Fruit fly (Drosophila melanogaster) whole organism, embryonic: ENCODE data around the gene Ntf-2.

Experiments used
- Antp ChIP-seq: fragments of 200-800 bp; sonication (Bioruptor generic); optimal IDR thresholded peaks from 3 replicates; lab custom pipeline; 2016; ENCODE audit warnings: missing biosample characterization, missing genetic modification characterization
- Asciz ChIP-seq: fragments of 200-800 bp; sonication (Bioruptor generic); optimal IDR thresholded peaks from 2 replicates; lab custom pipeline; 2017; ENCODE audit warnings: missing biosample characterization, mild to moderate bottlenecking, missing genetic modification characterization, missing genetic modification reagents
- Atf3 ChIP-seq: fragments of 200-800 bp; sonication (Bioruptor generic); optimal IDR thresholded peaks from 3 replicates; lab custom pipeline; 2016; ENCODE audit warnings: missing biosample characterization, missing genetic modification characterization
- BtbVII ChIP-seq: fragments of 200-800 bp; sonication (Bioruptor generic); optimal IDR thresholded peaks from 3 replicates; lab custom pipeline; 2017; ENCODE audit warnings: missing biosample characterization, mild to moderate bottlenecking, missing genetic modification characterization
- C15 ChIP-seq: fragments of 200-800 bp; sonication (Bioruptor generic); IDR thresholded peaks from 3 replicates; pipeline ENCODE4 v1.3.6; 2022; ENCODE audit warnings: missing biosample characterization, missing genetic modification characterization
- CG10462 ChIP-seq: fragments of 200-800 bp; sonication (Bioruptor generic); optimal IDR thresholded peaks from 2 replicates; lab custom pipeline; 2016; ENCODE audit warnings: missing biosample characterization, missing genetic modification characterization
- CG11456 ChIP-seq: fragments of 200-800 bp; sonication (Bioruptor generic); IDR thresholded peaks from 3 replicates; pipeline ENCODE4 v1.3.6; 2022; ENCODE audit warnings: missing biosample characterization, missing genetic modification characterization
- CG12071 ChIP-seq: fragments of 200-800 bp; sonication (Bioruptor generic); optimal IDR thresholded peaks from 3 replicates; lab custom pipeline; 2018; ENCODE audit warnings: missing biosample characterization, mild to moderate bottlenecking, missing genetic modification characterization
- CG12299 ChIP-seq: fragments of 200-800 bp; sonication (Bioruptor generic); optimal IDR thresholded peaks from 2 replicates; lab custom pipeline; 2018; ENCODE audit warnings: missing biosample characterization, mild to moderate bottlenecking, missing genetic modification characterization
- CG13775 ChIP-seq: fragments of 200-800 bp; sonication (Bioruptor generic); optimal IDR thresholded peaks from 3 replicates; lab custom pipeline; 2017; ENCODE audit warnings: missing biosample characterization, mild to moderate bottlenecking, missing genetic modification characterization
- CG18262 ChIP-seq: fragments of 200-800 bp; optimal IDR thresholded peaks from 3 replicates; lab custom pipeline; 2019; ENCODE audit warnings: missing biosample characterization, mild to moderate bottlenecking, missing genetic modification characterization, moderate library complexity
- CG18619 ChIP-seq: fragments of 200-800 bp; sonication (Bioruptor generic); optimal IDR thresholded peaks from 3 replicates; lab custom pipeline; 2017; ENCODE audit warnings: missing biosample characterization, mild to moderate bottlenecking, missing genetic modification characterization
- CG31388 ChIP-seq: fragments of 200-800 bp; sonication (Bioruptor generic); optimal IDR thresholded peaks from 2 replicates; lab custom pipeline; 2016; ENCODE audit warnings: missing biosample characterization, missing genetic modification characterization
- CG34376 ChIP-seq: fragments of 200-800 bp; sonication (Bioruptor generic); optimal IDR thresholded peaks from 2 replicates; lab custom pipeline; 2018; ENCODE audit warnings: missing biosample characterization, mild to moderate bottlenecking, missing genetic modification characterization
- CG6683 ChIP-seq: fragments of 200-800 bp; sonication (Bioruptor generic); optimal IDR thresholded peaks from 2 replicates; lab custom pipeline; 2017; ENCODE audit warnings: missing biosample characterization, mild to moderate bottlenecking, missing genetic modification characterization, missing genetic modification reagents
- CG6854 ChIP-seq: fragments of 200-800 bp; sonication (Bioruptor generic); optimal IDR thresholded peaks from 3 replicates; lab custom pipeline; 2017; ENCODE audit warnings: missing biosample characterization, mild to moderate bottlenecking, missing genetic modification characterization
- CG8089 ChIP-seq: fragments of 200-800 bp; sonication (Bioruptor generic); optimal IDR thresholded peaks from 3 replicates; lab custom pipeline; 2016; ENCODE audit warnings: missing biosample characterization, missing genetic modification characterization
- CG8290 ChIP-seq, 3 experiments: fragments of 200-800 bp; sonication (Bioruptor generic); optimal IDR thresholded peaks; 2 replicates each; lab custom pipeline; 2016 to 2019; ENCODE audit warnings: missing biosample characterization in 3 of 3, missing genetic modification characterization in 3 of 3, mild to moderate bottlenecking in 2 of 3, moderate library complexity in 1 of 3
- CG8765 ChIP-seq: fragments of 200-800 bp; sonication (Bioruptor generic); IDR thresholded peaks from 2 replicates; pipeline ENCODE4 v1.3.6; 2022; ENCODE audit warnings: missing biosample characterization, missing genetic modification characterization
- CHES-1-like ChIP-seq: fragments of 200-800 bp; sonication (Bioruptor generic); optimal IDR thresholded peaks from 2 replicates; lab custom pipeline; 2016; ENCODE audit warnings: missing biosample characterization, missing genetic modification characterization
- D19A ChIP-seq: fragments of 200-800 bp; optimal IDR thresholded peaks from 3 replicates; lab custom pipeline; 2019; ENCODE audit warnings: missing biosample characterization, mild to moderate bottlenecking, missing genetic modification characterization, moderate library complexity
- Dek ChIP-seq: fragments of 200-800 bp; sonication (Bioruptor generic); optimal IDR thresholded peaks from 3 replicates; lab custom pipeline; 2019; ENCODE audit warnings: missing biosample characterization, mild to moderate bottlenecking, missing genetic modification characterization, moderate library complexity
- Dp ChIP-seq: fragments of 200-800 bp; sonication (Bioruptor generic); optimal IDR thresholded peaks from 2 replicates; lab custom pipeline; 2018; ENCODE audit warnings: missing biosample characterization, mild to moderate bottlenecking, missing genetic modification characterization, moderate library complexity
- Ets97D ChIP-seq: fragments of 200-800 bp; sonication (Bioruptor generic); optimal IDR thresholded peaks from 3 replicates; lab custom pipeline; 2016; ENCODE audit warnings: missing biosample characterization, missing genetic modification characterization
- HHEX ChIP-seq: fragments of 200-800 bp; sonication (Bioruptor generic); optimal IDR thresholded peaks from 3 replicates; lab custom pipeline; 2017; ENCODE audit warnings: missing biosample characterization, mild to moderate bottlenecking, missing genetic modification characterization, missing genetic modification reagents
- Kr ChIP-seq: fragments of 200-800 bp; sonication (Bioruptor generic); optimal IDR thresholded peaks from 2 replicates; lab custom pipeline; 2017; ENCODE audit warnings: missing biosample characterization, mild to moderate bottlenecking, missing genetic modification characterization
- Lpt ChIP-seq: fragments of >200 bp; optimal IDR thresholded peaks from 2 replicates; lab custom pipeline; 2018; ENCODE audit warnings: missing biosample characterization, missing genetic modification characterization
- MTF-1 ChIP-seq: fragments of 200-800 bp; sonication (Bioruptor generic); optimal IDR thresholded peaks from 2 replicates; lab custom pipeline; 2018; ENCODE audit warnings: missing biosample characterization, mild to moderate bottlenecking, missing genetic modification characterization, borderline replicate concordance
- Usf ChIP-seq: fragments of 200-800 bp; sonication (Bioruptor generic); optimal IDR thresholded peaks from 2 replicates; lab custom pipeline; 2017; ENCODE audit warnings: missing genotype, missing biosample characterization, missing genetic modification characterization
- fd96Cb ChIP-seq: fragments of 200-800 bp; sonication (Bioruptor generic); optimal IDR thresholded peaks from 2 replicates; lab custom pipeline; 2018; ENCODE audit warnings: missing biosample characterization, mild to moderate bottlenecking, missing genetic modification characterization, moderate library complexity
- gce ChIP-seq: fragments of 200-800 bp; sonication (Bioruptor generic); IDR thresholded peaks from 3 replicates; pipeline ENCODE4 v1.3.6; 2022; ENCODE audit warnings: missing biosample characterization, missing genetic modification characterization
- gcm ChIP-seq: fragments of 200-800 bp; sonication (Bioruptor generic); optimal IDR thresholded peaks from 2 replicates; lab custom pipeline; 2019; ENCODE audit warnings: missing biosample characterization, mild to moderate bottlenecking, missing genetic modification characterization, moderate library complexity
- grau ChIP-seq: fragments of 200-800 bp; optimal IDR thresholded peaks from 3 replicates; lab custom pipeline; 2019; ENCODE audit warnings: missing biosample characterization, mild to moderate bottlenecking, missing genetic modification characterization, moderate library complexity
- gro ChIP-seq: fragments of 200-800 bp; sonication (Bioruptor generic); optimal IDR thresholded peaks from 2 replicates; lab custom pipeline; 2016; ENCODE audit warnings: missing biosample characterization, missing genetic modification characterization
- gsb ChIP-seq: fragments of 200-800 bp; sonication (Bioruptor generic); IDR thresholded peaks from 2 replicates; pipeline ENCODE4 v1.3.6; 2022; ENCODE audit warnings: missing biosample characterization, missing genetic modification characterization
- hbn ChIP-seq: fragments of 200-800 bp; sonication (Bioruptor generic); IDR thresholded peaks from 2 replicates; pipeline ENCODE4 v1.3.6; 2022; ENCODE audit warnings: missing biosample characterization, missing genetic modification characterization; ENCODE audit not compliant: partially characterized antibody
- lbe ChIP-seq: fragments of 200-800 bp; sonication (Bioruptor generic); optimal IDR thresholded peaks from 2 replicates; lab custom pipeline; 2016; ENCODE audit warnings: missing biosample characterization, mild to moderate bottlenecking, missing genetic modification characterization
- nau ChIP-seq: fragments of 200-800 bp; sonication (Bioruptor generic); optimal IDR thresholded peaks from 3 replicates; lab custom pipeline; 2017; ENCODE audit warnings: missing biosample characterization, mild to moderate bottlenecking, missing genetic modification characterization, missing genetic modification reagents
- odd ChIP-seq: fragments of 200-800 bp; sonication (Bioruptor generic); optimal IDR thresholded peaks from 2 replicates; lab custom pipeline; 2017; ENCODE audit warnings: missing biosample characterization, mild to moderate bottlenecking, missing genetic modification characterization
- otp ChIP-seq: fragments of 200-800 bp; sonication (Bioruptor generic); IDR thresholded peaks from 3 replicates; pipeline ENCODE4, ENCODE4 v1.3.6; 2022; ENCODE audit warnings: missing biosample characterization, missing genetic modification characterization
- pum ChIP-seq: fragments of 200-800 bp; sonication (Bioruptor generic); optimal IDR thresholded peaks from 2 replicates; lab custom pipeline; 2016; ENCODE audit warnings: missing biosample characterization, missing genetic modification characterization
- repo ChIP-seq: fragments of 200-800 bp; sonication (Bioruptor generic); optimal IDR thresholded peaks from 2 replicates; lab custom pipeline; 2016; ENCODE audit warnings: missing biosample characterization, missing genetic modification characterization
- rib ChIP-seq: fragments of 200-800 bp; sonication (Bioruptor generic); IDR thresholded peaks from 2 replicates; pipeline ENCODE4 v1.3.6; 2022; ENCODE audit warnings: missing biosample characterization, missing genetic modification characterization
- schlank ChIP-seq: fragments of 200-800 bp; sonication (Bioruptor generic); optimal IDR thresholded peaks from 2 replicates; lab custom pipeline; 2018; ENCODE audit warnings: missing biosample characterization, mild to moderate bottlenecking, missing genetic modification characterization
- sim ChIP-seq: fragments of 200-800 bp; sonication (Bioruptor generic); IDR thresholded peaks from 2 replicates; pipeline ENCODE4 v1.3.6; 2022; ENCODE audit warnings: missing biosample characterization, missing genetic modification characterization
- slp2 ChIP-seq: fragments of 200-800 bp; sonication (Bioruptor generic); optimal IDR thresholded peaks from 2 replicates; lab custom pipeline; 2016; ENCODE audit warnings: missing biosample characterization, missing genetic modification characterization
- stc ChIP-seq: fragments of 200-800 bp; sonication (Bioruptor generic); IDR thresholded peaks from 2 replicates; pipeline ENCODE4 v1.3.6; 2022; ENCODE audit warnings: missing biosample characterization, missing genetic modification characterization
- tio ChIP-seq: fragments of 200-800 bp; sonication (Bioruptor generic); optimal IDR thresholded peaks from 2 replicates; lab custom pipeline; 2017; ENCODE audit warnings: missing biosample characterization, missing genetic modification characterization, inconsistent platforms
- zf30C ChIP-seq: fragments of 200-800 bp; sonication (Bioruptor generic); optimal IDR thresholded peaks from 3 replicates; lab custom pipeline; 2018; ENCODE audit warnings: missing biosample characterization, mild to moderate bottlenecking, missing genetic modification characterization

The Ntf-2 gene

dm6 chrX:21053099-21053715 is 17.9 kb downstream of the Ntf-2 start (continued):
- TF ChIP-seq CG34376 (peak; percentile 90), Usf (GFP tag; lab: Kevin White, UChicago) (peak; percentile 30), CG31388 (GFP tag; lab: Kevin White, UChicago) (no peak), pum (GFP tag; lab: Kevin White, UChicago) (peak; percentile 33), Antp (GFP tag; lab: Kevin White, UChicago) (peak; percentile 63), repo (peak; percentile 61), HHEX (GFP tag; lab: Kevin White, UChicago) (peak; percentile 90), nau (peak; percentile 84), CG8765 (GFP tag; lab: Robert Waterston, UW) (peak; percentile 45), gsb (GFP tag; lab: Robert Waterston, UW) (peak; percentile 44; the same call in 1 of the 2 replicates), Lpt (GFP tag; lab: Kevin White, UChicago) (no peak), CG12299 (tag; lab: Kevin White, UChicago) (peak; percentile 75), odd (GFP tag; lab: Kevin White, UChicago) (peak; percentile 83), sim (no peak; the same call in 1 of the 2 replicates), Ets97D (GFP tag; lab: Kevin White, UChicago) (peak; percentile 98), CG13775 (GFP tag; lab: Kevin White, UChicago) (peak; percentile 82), otp (GFP tag; lab: Robert Waterston, UW) (peak; percentile 88), BtbVII (GFP tag; lab: Kevin White, UChicago) (peak; percentile 86), Kr (GFP tag; lab: Kevin White, UChicago) (peak; percentile 26), CG10462 (peak; percentile 32), grau (tag; lab: Kevin White, UChicago) (peak; percentile 66), CG18262 (tag; lab: Kevin White, UChicago) (peak; percentile 46), Asciz (GFP tag; lab: Kevin White, UChicago) (peak; percentile 72), gro (peak; percentile 71), gce (GFP tag; lab: Robert Waterston, UW) (peak; percentile 87), rib (peak; percentile 61), lbe (peak; percentile 50), gcm (peak; percentile 59), CG6854 (GFP tag; lab: Kevin White, UChicago) (peak; percentile 82), hbn (GFP tag; lab: Robert Waterston, UW) (peak; percentile 66), CHES-1-like (peak; percentile 76), zf30C (peak; percentile 47), CG18619 (GFP tag; lab: Kevin White, UChicago) (peak; percentile 83), fd96Cb (tag; lab: Kevin White, UChicago) (peak; percentile 43), stc (peak; percentile 55; the same call in 1 of the 2 replicates), C15 (GFP tag; lab: Robert Waterston, UW) (0 out of 3 replicates have a peak, but pooled peaks have one; percentile 41), slp2 (GFP tag; lab: Kevin White, UChicago) (peak; percentile 68), MTF-1 (GFP tag; lab: Kevin White, UChicago) (peak; percentile 95), CG12071 (GFP tag; lab: Kevin White, UChicago) (peak; percentile 92), CG11456 (peak; percentile 87), Dek (peak; percentile 35), Atf3 (GFP tag; lab: Kevin White, UChicago) (peak; percentile 62), CG6683 (GFP tag; lab: Kevin White, UChicago) (peak; percentile 61), tio (peak; percentile 16), CG8290 (GFP tag; optimal IDR thresholded peaks at IDR 0.05; lab: Kevin White, UChicago) (peak; percentile 45), CG8290 (tag; optimal IDR thresholded peaks at IDR 0.05; lab: Kevin White, UChicago) (peak; percentile 46 to 94), CG8089 (GFP tag; lab: Kevin White, UChicago) (peak; percentile 72), D19A (peak; percentile 32), Dp (peak; percentile 26), schlank (tag; lab: Kevin White, UChicago) (peak; percentile 86)
